Worm (Caenorhabditis elegans) whole organism, late embryonic: Measurements from ENCODE around the gene cpg-19.

Source experiments
- K09A11.1 ChIP-seq: sonication (generic microtip); optimal IDR thresholded peaks from 2 replicates; lab custom pipeline; 2017; ENCODE audit warnings: antibody characterized with exemption, mild to moderate bottlenecking, missing genetic modification characterization, missing compliant biosample characterization; ENCODE audit not compliant: insufficient read depth
- ama-1 ChIP-seq: fragments of 150-350 bp; optimal IDR thresholded peaks from 2 replicates; lab custom pipeline; 2014
- ceh-18 ChIP-seq: sonication (generic microtip); optimal IDR thresholded peaks from 2 replicates; lab custom pipeline; 2016; ENCODE audit warnings: missing genetic modification characterization, missing compliant biosample characterization
- ceh-6 ChIP-seq: fragments of 200-800 bp; sonication (Bioruptor generic); optimal IDR thresholded peaks from 2 replicates; lab custom pipeline; 2018; ENCODE audit warnings: mild to moderate bottlenecking, missing genetic modification characterization, missing compliant biosample characterization
- fax-1 ChIP-seq: sonication (generic microtip); optimal IDR thresholded peaks from 2 replicates; lab custom pipeline; 2016; ENCODE audit warnings: missing genotype, missing genetic modification characterization, missing compliant biosample characterization
- lin-11 ChIP-seq: fragments of 200-800 bp; sonication (Bioruptor generic); optimal IDR thresholded peaks from 2 replicates; lab custom pipeline; 2018; ENCODE audit warnings: mild to moderate bottlenecking, missing genetic modification characterization, missing compliant biosample characterization
- nfya-1 ChIP-seq: sonication (generic microtip); optimal IDR thresholded peaks from 2 replicates; lab custom pipeline; 2017; ENCODE audit warnings: missing genetic modification characterization, mild to moderate bottlenecking, missing compliant biosample characterization, antibody characterized with exemption, moderate library complexity
- nhr-11 ChIP-seq: fragments of 150-350 bp; optimal IDR thresholded peaks from 2 replicates; lab custom pipeline; 2014; ENCODE audit warnings: missing biosample characterization, missing genetic modification characterization
- pha-4 ChIP-seq: fragments of 150-350 bp; optimal IDR thresholded peaks from 2 replicates; lab custom pipeline; 2018; ENCODE audit warnings: missing biosample characterization, missing genetic modification reagents, missing genetic modification characterization
- sox-4 ChIP-seq: sonication (generic microtip); optimal IDR thresholded peaks from 2 replicates; lab custom pipeline; 2017; ENCODE audit warnings: mild to moderate bottlenecking, missing genetic modification characterization, inconsistent platforms, missing compliant biosample characterization
- tbx-2 ChIP-seq: sonication (generic microtip); optimal IDR thresholded peaks from 2 replicates; lab custom pipeline; 2016; ENCODE audit warnings: missing genetic modification characterization, missing compliant biosample characterization
- unc-86 ChIP-seq: sonication (generic microtip); optimal IDR thresholded peaks from 2 replicates; lab custom pipeline; 2016; ENCODE audit warnings: missing genetic modification characterization, missing compliant biosample characterization

DNA sequence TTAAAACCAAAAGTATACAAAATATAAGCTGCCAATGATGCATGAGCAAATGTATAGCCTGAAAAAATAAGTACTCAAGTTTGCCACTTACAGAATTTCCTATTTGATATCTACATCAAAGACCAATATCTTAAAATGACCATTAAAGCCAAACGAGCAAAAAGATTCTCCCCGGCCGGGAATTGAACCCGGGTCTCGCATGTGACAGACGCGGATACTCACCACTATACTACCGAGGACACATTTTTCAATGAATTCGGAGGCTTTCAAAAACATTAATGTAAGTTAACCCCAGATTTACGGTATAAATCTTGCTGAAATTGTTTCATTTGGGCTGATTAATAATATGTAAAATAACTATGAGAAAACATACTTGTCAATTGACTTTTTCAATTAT, 3.5 kb upstream of the cpg-19 start:
- no peak for TF ChIP-seq K09A11.1 (tag; lab: Kevin White, UChicago)
- no peak for TF ChIP-seq ama-1 (lab: Kevin White, UChicago)
- TF ChIP-seq ceh-18 (tag; lab: Kevin White, UChicago) = no peak
- TF ChIP-seq sox-4 (tag; lab: Kevin White, UChicago) = no peak
- TF ChIP-seq ceh-6 = no peak
- no peak for TF ChIP-seq tbx-2
- TF ChIP-seq lin-11 = no peak
- TF ChIP-seq pha-4 (tag; lab: Kevin White, UChicago) = no peak
- no peak for TF ChIP-seq unc-86
- no peak for TF ChIP-seq fax-1 (tag; lab: Kevin White, UChicago)
- no peak for TF ChIP-seq nhr-11 (tag; lab: Kevin White, UChicago)
- TF ChIP-seq nfya-1 = no peak
